Fruit fly (Drosophila melanogaster): ENCODE data around the gene CG15525.

CG15525 gene

DNA sequence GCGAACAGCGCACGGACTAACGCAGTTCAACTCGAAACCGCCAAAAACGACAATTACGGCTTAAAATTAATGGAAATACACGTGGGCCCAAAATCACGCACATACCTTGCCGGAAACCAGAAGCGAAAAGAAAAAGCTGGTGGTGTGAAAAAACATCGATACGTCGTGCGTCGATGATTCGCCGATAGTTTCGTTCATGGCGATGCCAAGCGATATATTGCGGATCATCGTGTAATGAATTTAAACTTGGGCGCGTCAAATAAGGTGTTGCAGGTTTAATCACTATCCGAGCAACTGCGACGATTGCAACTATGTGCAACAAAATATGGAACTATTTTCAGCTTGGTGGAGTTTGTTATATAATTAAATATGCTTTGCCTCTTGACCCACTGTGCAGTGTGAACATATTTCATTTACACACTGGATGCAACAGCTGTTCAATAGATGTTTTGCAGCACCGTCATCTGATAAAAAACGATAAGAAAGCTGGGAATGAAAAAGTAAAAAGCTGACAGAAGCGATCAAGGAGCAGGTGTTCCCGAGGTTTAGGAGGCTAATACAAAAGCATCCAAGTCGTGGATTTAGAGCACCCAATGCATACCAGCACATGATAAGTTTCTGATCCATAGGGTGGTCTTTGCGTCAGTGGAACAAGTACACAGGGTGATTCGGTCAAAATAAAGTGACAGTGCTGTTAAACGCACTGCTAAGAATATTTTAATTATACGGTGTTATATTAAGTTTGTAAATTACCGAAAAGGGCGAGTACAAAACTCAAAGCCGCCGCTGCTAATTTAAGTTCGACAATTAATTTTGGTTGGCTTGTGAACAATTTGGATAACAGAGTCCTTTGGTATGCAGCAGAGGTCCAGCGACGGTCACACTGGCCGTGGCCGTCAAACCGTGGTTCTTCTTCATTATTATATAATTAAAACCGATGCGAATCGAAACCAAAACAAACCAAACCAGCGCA, 48.8 kb upstream of the CG15525 start, which contains the start of the genes RpL32 and CG7943 (continued):
- peak; percentile 92 for TF ChIP-seq CG14441 (GFP tag; IDR thresholded peaks at IDR 0.05)
- TF ChIP-seq sima (GFP tag; optimal IDR thresholded peaks at IDR 0.05): peak; percentile 97
- TF ChIP-seq Doc3 (GFP tag; IDR thresholded peaks at IDR 0.05; ENCODE audit: partially characterized antibody): peak; percentile 100
- TF ChIP-seq CG2889 (GFP tag; IDR thresholded peaks at IDR 0.05): peak; percentile 88
- TF ChIP-seq nau (GFP tag; optimal IDR thresholded peaks at IDR 0.05): peak; percentile 93
- peak; percentile 95 for TF ChIP-seq stc (GFP tag; IDR thresholded peaks at IDR 0.05)
- TF ChIP-seq grn (GFP tag; optimal IDR thresholded peaks at IDR 0.05): peak; percentile 80
- peak; percentile 97 for TF ChIP-seq CG9727 (GFP tag; optimal IDR thresholded peaks at IDR 0.05)
- peak; percentile 95 for TF ChIP-seq CG8765 (GFP tag; IDR thresholded peaks at IDR 0.05)
- peak; percentile 100 for TF ChIP-seq sna (GFP tag; IDR thresholded peaks at IDR 0.05; ENCODE audit: partially characterized antibody)
- TF ChIP-seq sr (GFP tag; IDR thresholded peaks at IDR 0.05): peak; percentile 89
- peak; percentile 92 for TF ChIP-seq gsb (GFP tag; IDR thresholded peaks at IDR 0.05)
- peak; percentile 70 for TF ChIP-seq Hand (GFP tag; optimal IDR thresholded peaks at IDR 0.05)
- peak; percentile 95 for TF ChIP-seq CG13624 (GFP tag; optimal IDR thresholded peaks at IDR 0.05)
- TF ChIP-seq Sox100B (GFP tag; optimal IDR thresholded peaks at IDR 0.05): peak; percentile 92
- TF ChIP-seq ken (GFP tag; IDR thresholded peaks at IDR 0.05): peak; percentile 95
- TF ChIP-seq CG17328 (GFP tag; IDR thresholded peaks at IDR 0.05): peak; percentile 92
- TF ChIP-seq CG7928 (GFP tag; optimal IDR thresholded peaks at IDR 0.05): peak; percentile 77
- peak; percentile 84 for TF ChIP-seq CG6683 (GFP tag; optimal IDR thresholded peaks at IDR 0.05)
- TF ChIP-seq CG12391 (tag; optimal IDR thresholded peaks at IDR 0.05): peak; percentile 92
- TF ChIP-seq Aef1 (GFP tag; IDR thresholded peaks at IDR 0.05): peak; percentile 96
- TF ChIP-seq Hmx (GFP tag; optimal IDR thresholded peaks at IDR 0.05): peak; percentile 86
- peak; percentile 80 for TF ChIP-seq CG4707 (GFP tag; optimal IDR thresholded peaks at IDR 0.05)
- TF ChIP-seq Usf (GFP tag; optimal IDR thresholded peaks at IDR 0.05): peak; percentile 79
- TF ChIP-seq ssp (GFP tag; IDR thresholded peaks at IDR 0.05): peak; percentile 91
- peak; percentile 54 for TF ChIP-seq pros (GFP tag; optimal IDR thresholded peaks at IDR 0.05)
- peak; percentile 89 for TF ChIP-seq Vsx1 (GFP tag; optimal IDR thresholded peaks at IDR 0.05)
- TF ChIP-seq zfh2 (GFP tag; optimal IDR thresholded peaks at IDR 0.05): peak; percentile 96
- TF ChIP-seq CG11085 (GFP tag; IDR thresholded peaks at IDR 0.05): peak; percentile 93
- no peak for TF ChIP-seq usp (GFP tag; optimal IDR thresholded peaks at IDR 0.05)
- TF ChIP-seq scrt (GFP tag; optimal IDR thresholded peaks at IDR 0.05): peak; percentile 87
- peak; percentile 78 for TF ChIP-seq CG10431 (GFP tag; optimal IDR thresholded peaks at IDR 0.05)
- peak; percentile 92 for TF ChIP-seq CG9215 (GFP tag; IDR thresholded peaks at IDR 0.05)
- peak; percentile 98 for TF ChIP-seq lab (GFP tag; optimal IDR thresholded peaks at IDR 0.05)
- TF ChIP-seq row (GFP tag; IDR thresholded peaks at IDR 0.05): peak; percentile 96
- TF ChIP-seq Meics (GFP tag; optimal IDR thresholded peaks at IDR 0.05): peak; percentile 97
- TF ChIP-seq CG34224 (GFP tag; IDR thresholded peaks at IDR 0.05; ENCODE audit: partially characterized antibody): peak; percentile 100
- peak; percentile 91 for TF ChIP-seq danr (GFP tag; IDR thresholded peaks at IDR 0.05)
- peak; percentile 34 for TF ChIP-seq Elba2 (GFP tag; optimal IDR thresholded peaks at IDR 0.05)
- TF ChIP-seq CG3163 (GFP tag; optimal IDR thresholded peaks at IDR 0.05): peak; percentile 78
- peak; percentile 85 for TF ChIP-seq CG3995 (GFP tag; optimal IDR thresholded peaks at IDR 0.05)
- TF ChIP-seq gcm (GFP tag; optimal IDR thresholded peaks at IDR 0.05): peak; percentile 88
- peak; percentile 94 for TF ChIP-seq CG11695 (GFP tag; IDR thresholded peaks at IDR 0.05)
- peak; percentile 100 for TF ChIP-seq chinmo (GFP tag; IDR thresholded peaks at IDR 0.05; ENCODE audit: partially characterized antibody)
- peak in 1 of 2 experiments; percentile 74 for TF ChIP-seq insv (GFP tag; optimal IDR thresholded peaks at IDR 0.05)
- no peak for TF ChIP-seq Hr39 (optimal IDR thresholded peaks at IDR 0.05)
- TF ChIP-seq CG12155 (GFP tag; optimal IDR thresholded peaks at IDR 0.05): peak; percentile 78
- TF ChIP-seq repo (GFP tag; optimal IDR thresholded peaks at IDR 0.05): peak; percentile 96
- TF ChIP-seq sim (GFP tag; IDR thresholded peaks at IDR 0.05): peak; percentile 81
